Worm (Caenorhabditis elegans) whole organism, mixed stage, embryonic: Measurements from ENCODE around the gene sri-34.

Experiments
- ceh-39 ChIP-seq: fragments of 150-350 bp; optimal IDR thresholded peaks from 2 replicates; lab custom pipeline; 2014; ENCODE audit warnings: missing biosample characterization, missing genetic modification characterization
- nhr-76 ChIP-seq: sonication (generic microtip); optimal IDR thresholded peaks from 2 replicates; lab custom pipeline; 2017; ENCODE audit warnings: missing biosample characterization, missing genetic modification characterization

ce11 chrII:3112313-3112712, 46.6 kb downstream of the sri-34 start, which contains the start of gene Y25C1A.2:
- TF ChIP-seq ceh-39, result no peak
- TF ChIP-seq nhr-76 (tag; lab: Kevin White, UChicago), result no peak
